Fruit fly (Drosophila melanogaster): ENCODE measurements around the gene CG45263.

DNA sequence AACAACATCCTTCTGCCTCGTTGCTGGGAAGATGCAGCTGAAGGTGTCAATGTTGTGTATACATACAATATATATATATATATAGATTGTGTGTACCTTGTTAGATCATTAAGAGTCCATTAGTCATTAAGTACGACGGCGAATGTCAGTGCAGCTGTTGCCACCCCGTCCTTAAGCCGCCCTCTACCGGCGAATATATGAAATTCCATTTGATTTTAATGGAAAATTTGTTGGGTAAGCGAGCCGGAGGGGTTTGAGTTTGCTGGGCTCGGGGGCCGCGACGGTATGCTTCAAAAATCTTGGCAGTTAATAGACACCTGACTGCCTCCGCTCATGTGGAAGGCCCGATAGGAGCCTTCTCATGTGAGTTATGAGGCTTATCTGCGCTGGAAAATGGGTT lies 7.2 kb upstream of the CG45263 start:
- TF ChIP-seq CG8478 (optimal IDR thresholded peaks at IDR 0.05) = no peak
- peak; percentile 47 to 53 for TF ChIP-seq CTCF (optimal IDR thresholded peaks at IDR 0.05)
